Worm (Caenorhabditis elegans) whole organism, mixed stage, embryonic: ENCODE results near the gene tor-1.

Source experiments
- ceh-39 ChIP-seq: fragments of 150-350 bp; optimal IDR thresholded peaks from 2 replicates; lab custom pipeline; 2014; ENCODE audit warnings: missing biosample characterization, missing genetic modification characterization
- ceh-43 ChIP-seq: fragments of 200-800 bp; sonication (Bioruptor generic); optimal IDR thresholded peaks from 2 replicates; lab custom pipeline; 2018; ENCODE audit warnings: mild to moderate bottlenecking, missing genetic modification characterization, moderate library complexity, missing compliant biosample characterization
- drap-1 ChIP-seq: fragments of 200-800 bp; sonication (Bioruptor generic); optimal IDR thresholded peaks from 3 replicates; lab custom pipeline; 2018; ENCODE audit warnings: mild to moderate bottlenecking, missing genetic modification characterization, missing compliant biosample characterization
- elt-1 ChIP-seq: sonication (generic microtip); optimal IDR thresholded peaks from 2 replicates; lab custom pipeline; 2017; ENCODE audit warnings: missing genetic modification characterization, mild to moderate bottlenecking, missing compliant biosample characterization, antibody characterized with exemption, moderate library complexity, borderline replicate concordance; ENCODE audit not compliant: insufficient read depth
- lsy-2 ChIP-seq: fragments of 150-350 bp; optimal IDR thresholded peaks from 2 replicates; lab custom pipeline; 2014; ENCODE audit warnings: missing biosample characterization, missing genetic modification characterization
- mep-1 ChIP-seq: fragments of 150-350 bp; optimal IDR thresholded peaks from 2 replicates; lab custom pipeline; 2017; ENCODE audit warnings: missing biosample characterization, missing genetic modification reagents, missing genetic modification characterization, inconsistent platforms
- nhr-28 ChIP-seq: fragments of 150-350 bp; optimal IDR thresholded peaks from 2 replicates; lab custom pipeline; 2014; ENCODE audit warnings: missing biosample characterization, missing genetic modification characterization
- pha-4 ChIP-seq: fragments of 150-350 bp; optimal IDR thresholded peaks from 2 replicates; lab custom pipeline; 2018; ENCODE audit warnings: missing biosample characterization, missing genetic modification reagents, missing genetic modification characterization
- sem-2 ChIP-seq: fragments of 200-800 bp; sonication (Bioruptor generic); optimal IDR thresholded peaks from 2 replicates; lab custom pipeline; 2018; ENCODE audit warnings: mild to moderate bottlenecking, missing genetic modification characterization, missing compliant biosample characterization
- snpc-4 ChIP-seq: fragments of 150-350 bp; optimal IDR thresholded peaks from 2 replicates; lab custom pipeline; 2014; ENCODE audit warnings: missing biosample characterization, missing genetic modification characterization
- tbx-8 ChIP-seq: fragments of 200-800 bp; sonication (Bioruptor generic); optimal IDR thresholded peaks from 2 replicates; lab custom pipeline; 2018; ENCODE audit warnings: mild to moderate bottlenecking, missing genetic modification characterization, moderate library complexity, missing compliant biosample characterization
- zip-8 ChIP-seq: fragments of 150-350 bp; optimal IDR thresholded peaks from 2 replicates; lab custom pipeline; 2014; ENCODE audit warnings: missing biosample characterization, missing genetic modification characterization
- ztf-11 ChIP-seq: fragments of 150-350 bp; optimal IDR thresholded peaks from 2 replicates; lab custom pipeline; 2014; ENCODE audit warnings: missing biosample characterization, missing genetic modification characterization

tor-1 gene

ce11 chrIV:13941640-13942039 lies 44.0 kb downstream of the tor-1 start:
- TF ChIP-seq elt-1 (tag; lab: Kevin White, UChicago) (no peak), drap-1 (GFP tag; lab: Kevin White, UChicago) (no peak), ceh-43 (GFP tag; lab: Kevin White, UChicago) (no peak), mep-1 (tag; lab: Kevin White, UChicago) (no peak), ztf-11 (no peak), lsy-2 (tag; lab: Kevin White, UChicago) (no peak)

DNA sequence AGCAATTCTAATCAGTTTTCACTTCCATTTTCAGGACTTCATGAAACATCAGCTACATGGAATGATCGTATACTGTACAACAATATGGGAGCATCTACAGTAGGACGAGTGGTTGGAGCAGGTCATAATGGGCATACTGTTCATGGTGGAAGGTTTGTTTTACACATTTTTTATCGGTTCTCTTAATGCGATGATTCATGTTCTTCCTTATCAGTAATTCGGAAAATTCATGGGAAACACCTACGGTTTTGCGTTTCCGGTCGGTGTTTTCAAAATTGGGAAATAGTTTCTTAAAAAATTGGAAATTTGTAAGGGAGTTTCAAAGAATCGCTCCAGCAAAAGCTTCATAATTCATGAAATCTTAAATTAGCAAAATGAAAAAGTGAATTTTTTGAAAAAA lies 44.8 kb downstream of the tor-1 start:
- no peak for TF ChIP-seq tbx-8
- TF ChIP-seq lsy-2 (tag; lab: Kevin White, UChicago), result no peak
- no peak for TF ChIP-seq elt-1 (tag; lab: Kevin White, UChicago)
- no peak for TF ChIP-seq snpc-4 (tag; lab: Kevin White, UChicago)
- no peak for TF ChIP-seq sem-2 (GFP tag; lab: Kevin White, UChicago)
- no peak for TF ChIP-seq ceh-39 (tag; lab: Kevin White, UChicago)
- TF ChIP-seq pha-4, result no peak
- TF ChIP-seq nhr-28 (tag; lab: Kevin White, UChicago), result no peak
- no peak for TF ChIP-seq zip-8
- no peak for TF ChIP-seq ztf-11
